Worm (Caenorhabditis elegans): Measurements from ENCODE around the gene col-162.

Gene col-162

DNA sequence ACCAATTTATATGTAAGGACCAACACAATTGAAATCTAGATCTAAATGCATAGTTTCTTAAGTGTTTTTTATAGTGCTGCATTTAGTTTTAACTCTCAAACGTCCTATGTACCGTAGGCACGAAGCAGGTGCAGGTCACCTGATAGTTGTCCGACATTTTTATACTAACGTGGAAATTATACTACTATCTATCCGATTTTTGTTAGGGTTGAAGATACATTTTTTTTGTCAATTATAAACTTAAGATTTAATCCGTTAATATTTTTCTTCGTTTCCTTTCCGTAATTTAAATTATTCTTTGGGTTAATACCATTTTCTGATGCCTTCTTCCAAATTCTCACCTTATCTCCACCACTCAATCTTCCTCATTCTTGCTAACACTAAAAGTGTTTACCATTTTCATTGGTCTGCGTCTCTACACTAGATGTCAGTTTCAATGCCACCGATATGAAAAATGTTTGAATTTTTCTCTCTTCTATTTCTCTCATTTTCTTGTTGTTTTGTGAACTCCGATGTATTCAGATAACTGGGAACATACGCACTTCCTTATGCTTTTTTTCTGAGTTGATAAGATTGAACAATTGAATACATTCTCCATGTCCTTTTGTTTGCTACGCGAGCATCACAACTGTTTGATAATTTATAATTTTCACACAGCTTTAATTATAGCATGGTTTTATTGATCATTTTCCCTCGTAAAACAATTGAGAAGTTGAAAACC lies 3.6 kb downstream of the col-162 start, which contains the start of gene Y2H9A.4:
Gene Y2H9A.4, plus strand, starts transcription at position 671 of the 721 bp plus-strand sequence.
- TF ChIP-seq W03F9.2 (tag; optimal IDR thresholded peaks at IDR 0.05) (no peak), him-1 (tag; optimal IDR thresholded peaks at IDR 0.05) (no peak), dao-5 (tag; optimal IDR thresholded peaks at IDR 0.05) (no peak)

DNA sequence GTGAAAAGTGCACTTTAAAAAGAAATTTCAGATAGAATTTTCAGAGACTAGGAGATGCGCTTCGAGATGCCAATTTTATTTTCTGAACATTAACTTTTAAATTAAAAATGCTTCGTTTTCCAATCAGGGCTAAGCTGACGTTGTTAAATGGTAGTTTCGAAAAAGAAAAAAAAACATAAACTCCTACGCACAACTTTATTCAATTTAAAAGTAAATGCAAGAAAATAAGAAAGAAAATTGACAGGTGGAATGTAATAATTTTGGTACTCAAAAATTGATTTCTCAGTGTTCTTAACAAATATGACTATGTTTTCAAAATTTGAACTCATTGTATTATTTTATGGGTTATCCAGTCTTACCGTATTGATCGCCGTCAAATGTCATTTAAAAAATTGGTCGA lies 11.6 kb downstream of the col-162 start, which contains the start of gene lurp-2:
Gene lurp-2, plus strand, starts transcription at position 301 of the 400 bp plus-strand sequence.
- TF ChIP-seq dao-5 (tag; optimal IDR thresholded peaks at IDR 0.05), result no peak
- no peak for TF ChIP-seq W03F9.2 (tag; optimal IDR thresholded peaks at IDR 0.05)
- no peak for TF ChIP-seq him-1 (tag; optimal IDR thresholded peaks at IDR 0.05)

DNA sequence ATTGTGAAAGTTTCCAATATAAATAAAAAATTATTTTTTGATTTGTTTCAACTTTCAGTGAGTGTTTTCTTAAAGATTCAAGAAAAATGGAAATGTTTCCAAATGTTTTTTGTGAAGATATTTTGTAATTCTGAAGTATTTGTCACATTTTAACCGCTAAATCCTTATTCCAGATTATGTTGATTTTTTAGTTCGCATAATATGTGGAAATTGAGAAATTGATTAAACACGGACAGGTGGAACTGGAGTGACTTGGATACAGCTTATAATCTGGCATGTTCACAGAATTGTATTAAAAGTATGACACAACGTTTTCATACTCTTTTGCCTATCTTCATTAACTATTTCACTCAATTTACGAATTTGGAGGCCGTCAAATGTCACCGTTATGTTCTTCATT lies 13.7 kb downstream of the col-162 start, which contains the start of gene lurp-3:
Gene lurp-3, plus strand, starts transcription at position 301 of the 400 bp plus-strand sequence.
- no peak for TF ChIP-seq W03F9.2 (tag; optimal IDR thresholded peaks at IDR 0.05)
- no peak for TF ChIP-seq him-1 (tag; optimal IDR thresholded peaks at IDR 0.05)
- TF ChIP-seq dao-5 (tag; optimal IDR thresholded peaks at IDR 0.05), result no peak

DNA sequence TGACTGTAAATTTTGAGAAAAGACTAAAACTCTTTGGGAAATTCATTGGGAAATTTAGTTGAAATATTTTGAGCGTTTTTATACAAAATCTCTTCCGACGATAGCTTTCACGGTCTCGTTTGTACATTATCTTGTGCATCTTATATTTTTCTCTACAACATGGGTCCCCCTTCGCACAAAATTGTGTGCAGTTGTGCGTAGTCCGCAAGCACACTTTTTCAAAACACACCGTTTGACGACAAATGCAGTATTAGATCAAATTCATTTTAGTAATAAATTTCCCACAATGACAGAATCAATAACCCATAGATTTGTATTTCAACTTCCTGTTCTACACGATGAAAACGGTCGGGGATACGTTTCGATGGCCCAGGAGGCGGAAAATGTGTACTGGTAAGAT lies 16.1 kb downstream of the col-162 start, which contains the start of gene F25H9.2:
Gene F25H9.2, plus strand, starts transcription at position 226 of the 400 bp plus-strand sequence.
- TF ChIP-seq dao-5 (tag; optimal IDR thresholded peaks at IDR 0.05), result no peak
- TF ChIP-seq him-1 (tag; optimal IDR thresholded peaks at IDR 0.05), result no peak
- no peak for TF ChIP-seq W03F9.2 (tag; optimal IDR thresholded peaks at IDR 0.05)

DNA sequence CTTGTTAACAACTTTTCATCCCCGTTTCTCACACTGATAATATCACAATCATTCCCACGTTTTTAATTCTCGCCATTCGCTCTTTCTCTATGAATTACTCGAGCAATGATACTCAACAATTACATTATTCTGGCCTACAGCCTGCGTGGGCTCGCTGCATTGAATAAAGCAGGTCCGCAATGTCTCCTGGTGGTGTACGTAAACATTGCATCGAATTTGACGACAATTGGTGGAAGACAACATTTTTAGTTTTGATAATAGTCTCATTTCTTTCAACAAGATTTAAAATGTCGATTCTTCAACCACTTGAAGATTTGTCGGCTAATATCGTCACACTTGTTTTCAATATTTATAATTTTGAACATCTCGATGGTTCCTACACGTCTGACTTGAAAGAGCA lies 17.6 kb downstream of the col-162 start, which contains the start of gene bath-39:
Gene bath-39, plus strand, starts transcription at position 137 of the 400 bp plus-strand sequence.
- no peak for TF ChIP-seq dao-5 (tag; optimal IDR thresholded peaks at IDR 0.05)
- TF ChIP-seq him-1 (tag; optimal IDR thresholded peaks at IDR 0.05), result no peak
- no peak for TF ChIP-seq W03F9.2 (tag; optimal IDR thresholded peaks at IDR 0.05)

DNA sequence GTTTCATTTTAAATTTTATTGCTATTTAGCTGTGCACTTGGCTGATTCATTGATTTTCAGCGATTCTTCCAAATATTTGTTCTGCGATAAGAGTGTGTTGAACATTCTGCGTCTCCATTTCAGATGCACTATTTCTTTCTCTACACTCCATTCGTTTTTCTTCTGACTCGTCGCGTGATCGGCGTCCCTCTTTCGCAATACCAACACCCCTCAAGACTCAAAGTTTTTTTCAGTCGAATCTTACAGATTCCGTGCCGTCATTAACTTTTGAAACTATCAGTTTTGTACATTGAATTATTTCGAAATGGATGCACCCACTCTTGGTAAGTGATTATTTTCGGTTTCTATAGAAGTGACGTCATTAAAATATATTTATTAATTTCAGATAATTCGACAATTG lies 21.2 kb downstream of the col-162 start, which contains the start of gene frm-10:
Gene frm-10, plus strand, starts transcription at position 234 of the 400 bp plus-strand sequence.
- TF ChIP-seq W03F9.2 (tag; optimal IDR thresholded peaks at IDR 0.05), result peak; percentile 55
- no peak for TF ChIP-seq him-1 (tag; optimal IDR thresholded peaks at IDR 0.05)

DNA sequence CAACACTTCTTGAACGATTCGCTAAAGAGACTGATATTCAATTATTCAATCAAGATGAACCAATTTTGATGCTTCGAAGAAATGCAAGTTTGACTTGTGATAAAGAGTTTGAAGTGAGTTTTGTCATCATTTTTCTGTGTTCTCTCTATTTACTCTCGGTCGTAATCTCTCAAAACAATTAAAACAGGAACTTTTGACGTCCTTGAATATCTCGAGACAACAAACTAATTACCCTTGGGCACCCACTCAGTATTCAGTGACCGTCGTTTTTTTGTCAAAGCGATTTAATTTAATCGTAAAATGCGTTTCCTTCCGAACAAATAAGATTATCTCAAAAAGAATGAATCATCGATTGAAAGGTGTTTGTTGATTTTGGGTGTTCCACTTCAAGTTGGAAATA lies 22.4 kb downstream of the col-162 start:
- TF ChIP-seq him-1 (tag; optimal IDR thresholded peaks at IDR 0.05) (no peak), W03F9.2 (tag; optimal IDR thresholded peaks at IDR 0.05) (no peak), dao-5 (tag; optimal IDR thresholded peaks at IDR 0.05) (no peak)

DNA sequence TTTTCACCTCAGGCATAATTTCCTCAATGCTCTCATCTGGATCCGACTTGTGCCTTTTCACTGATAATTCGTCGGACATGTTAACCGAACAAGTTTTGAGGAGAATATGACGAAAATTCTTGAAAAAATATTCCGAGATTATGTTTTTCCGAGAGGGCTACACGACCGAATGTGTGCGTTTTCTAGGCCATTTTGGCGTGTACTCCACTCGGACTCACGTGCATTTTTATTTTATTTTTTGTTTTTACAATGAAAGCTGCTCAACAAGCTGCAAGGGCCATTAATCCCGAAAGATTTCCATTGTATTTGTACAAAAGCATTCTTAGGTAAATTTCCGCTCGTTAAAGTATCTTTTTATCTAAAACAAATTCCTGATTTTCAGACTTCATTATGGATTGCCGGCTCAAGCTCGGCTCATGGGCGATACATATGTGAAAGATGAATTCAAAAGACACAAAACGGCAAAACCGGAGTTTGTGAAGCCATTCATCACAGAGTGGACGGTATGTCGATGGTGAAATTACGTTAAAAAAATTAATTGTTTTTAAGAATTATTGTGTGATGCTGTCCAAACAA lies 26.5 kb downstream of the col-162 start, which contains the start of the genes F25H9.6 and F25H9.7:
Gene F25H9.6, minus strand, starts transcription at position 172 of the 576 bp plus-strand sequence.
Gene F25H9.7, plus strand, starts transcription at position 187 of the 576 bp plus-strand sequence.
- TF ChIP-seq him-1 (tag; optimal IDR thresholded peaks at IDR 0.05) (peak; percentile 80), dao-5 (tag; optimal IDR thresholded peaks at IDR 0.05) (no peak), W03F9.2 (tag; optimal IDR thresholded peaks at IDR 0.05) (peak; percentile 73)

DNA sequence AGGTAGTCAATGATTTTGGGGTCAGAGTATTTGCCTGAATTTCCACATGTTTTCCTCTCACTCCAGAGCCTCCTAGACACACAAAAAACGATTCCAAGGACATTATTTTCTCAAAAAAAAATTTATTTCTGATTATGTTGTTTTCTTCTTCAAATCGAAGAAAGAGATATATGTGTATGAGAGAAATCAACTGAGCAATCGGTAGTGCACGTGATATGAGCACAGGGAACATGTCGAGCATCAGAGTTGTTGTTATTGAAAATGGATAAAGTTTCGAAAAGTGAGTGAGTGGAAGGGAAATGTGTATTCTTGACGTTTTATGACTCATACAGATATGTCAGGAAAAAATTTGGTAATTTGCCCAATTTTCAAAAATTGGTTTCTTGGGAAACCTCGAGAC lies 30.3 kb downstream of the col-162 start:
- no peak for TF ChIP-seq dao-5 (tag; optimal IDR thresholded peaks at IDR 0.05)

DNA sequence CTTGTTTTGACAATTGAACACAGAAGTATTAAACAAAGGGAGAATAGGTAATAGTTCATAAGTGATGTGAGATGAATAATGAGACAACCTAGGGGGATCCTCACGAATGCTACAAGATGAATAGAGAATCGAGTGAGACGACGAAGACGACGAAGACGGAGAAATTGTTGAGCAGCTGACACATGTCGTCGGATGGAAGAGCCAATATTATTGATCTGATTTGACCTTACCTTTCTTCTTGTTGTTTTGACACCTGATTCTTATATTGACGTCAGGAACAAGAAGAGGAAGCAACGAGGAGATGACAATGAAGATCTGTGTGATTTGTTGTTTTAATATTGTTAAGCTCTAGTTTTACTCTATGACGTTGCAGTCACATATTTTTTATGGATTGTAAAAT lies 31.7 kb downstream of the col-162 start, which contains the start of gene T10G3.1:
Gene T10G3.1, minus strand, starts transcription at position 213 of the 400 bp plus-strand sequence.
- TF ChIP-seq W03F9.2 (tag; optimal IDR thresholded peaks at IDR 0.05) (no peak), him-1 (tag; optimal IDR thresholded peaks at IDR 0.05) (no peak)

DNA sequence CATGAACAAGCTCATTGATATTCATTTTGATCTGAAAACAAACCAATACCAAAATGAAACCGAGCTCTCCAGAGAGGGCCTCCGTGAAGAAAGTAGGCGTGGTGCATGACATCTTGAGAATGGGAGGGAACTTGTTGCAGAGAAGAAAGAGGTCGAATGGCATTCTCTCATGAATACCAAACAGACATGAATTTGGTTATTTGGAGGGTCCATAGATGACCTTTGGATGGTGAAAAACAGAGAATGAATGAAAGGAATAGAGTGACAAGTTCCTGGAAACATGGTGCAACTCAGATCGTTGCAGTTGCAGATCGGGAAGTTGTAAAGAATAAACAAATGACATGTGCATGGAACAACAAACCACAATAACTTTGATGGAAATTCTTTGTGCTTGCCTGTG lies 34.6 kb downstream of the col-162 start, which contains the start of gene T10G3.8:
Gene T10G3.8, minus strand, starts transcription at position 101 of the 400 bp plus-strand sequence.
- no peak for TF ChIP-seq W03F9.2 (tag; optimal IDR thresholded peaks at IDR 0.05)
- TF ChIP-seq dao-5 (tag; optimal IDR thresholded peaks at IDR 0.05), result no peak
- TF ChIP-seq him-1 (tag; optimal IDR thresholded peaks at IDR 0.05), result no peak

DNA sequence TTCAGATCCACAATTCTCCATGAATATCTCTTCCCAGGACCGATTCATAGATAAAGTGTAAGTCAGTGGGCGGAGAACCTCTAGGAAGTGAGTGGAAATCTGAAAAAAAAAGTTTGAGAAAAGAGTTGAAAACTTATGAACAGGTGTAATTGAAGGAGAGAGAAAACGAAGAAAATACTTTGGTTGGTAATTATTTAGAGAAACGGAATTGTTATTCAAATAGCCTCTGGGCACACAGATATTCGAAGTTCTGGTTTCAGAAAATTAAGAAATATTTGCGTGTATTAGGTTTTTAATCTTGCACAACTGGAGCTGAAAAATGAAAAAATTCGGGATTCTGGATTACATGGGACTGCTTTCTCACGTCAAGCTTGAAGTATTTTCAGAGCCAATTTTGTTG lies 38.0 kb downstream of the col-162 start, which contains the start of gene T10G3.2:
Gene T10G3.2, minus strand, starts transcription at position 101 of the 400 bp plus-strand sequence.
- TF ChIP-seq dao-5 (tag; optimal IDR thresholded peaks at IDR 0.05), result no peak
- no peak for TF ChIP-seq him-1 (tag; optimal IDR thresholded peaks at IDR 0.05)
- no peak for TF ChIP-seq W03F9.2 (tag; optimal IDR thresholded peaks at IDR 0.05)

DNA sequence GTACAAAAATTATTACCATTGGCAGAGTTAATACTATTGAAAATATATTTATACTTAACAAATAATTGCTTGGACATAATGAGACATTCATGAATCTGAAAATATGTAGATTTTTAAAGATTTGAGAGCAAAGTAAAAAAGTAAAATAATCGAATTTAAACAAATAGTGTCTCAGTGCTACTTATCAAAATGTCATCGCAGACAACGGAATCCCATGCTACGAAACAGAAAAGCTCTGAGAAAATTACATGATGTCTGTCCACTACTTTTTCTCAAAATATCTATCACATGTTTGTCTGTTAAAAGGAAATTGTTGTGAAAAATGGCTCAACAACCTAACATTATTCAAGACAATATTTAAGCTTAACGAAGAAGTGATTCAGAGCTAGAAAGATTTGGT lies 42.6 kb downstream of the col-162 start, which contains the start of gene T10G3.4:
Gene T10G3.4, minus strand, starts transcription at position 101 of the 400 bp plus-strand sequence.
- TF ChIP-seq W03F9.2 (tag; optimal IDR thresholded peaks at IDR 0.05) (no peak), dao-5 (tag; optimal IDR thresholded peaks at IDR 0.05) (no peak), him-1 (tag; optimal IDR thresholded peaks at IDR 0.05) (no peak)

DNA sequence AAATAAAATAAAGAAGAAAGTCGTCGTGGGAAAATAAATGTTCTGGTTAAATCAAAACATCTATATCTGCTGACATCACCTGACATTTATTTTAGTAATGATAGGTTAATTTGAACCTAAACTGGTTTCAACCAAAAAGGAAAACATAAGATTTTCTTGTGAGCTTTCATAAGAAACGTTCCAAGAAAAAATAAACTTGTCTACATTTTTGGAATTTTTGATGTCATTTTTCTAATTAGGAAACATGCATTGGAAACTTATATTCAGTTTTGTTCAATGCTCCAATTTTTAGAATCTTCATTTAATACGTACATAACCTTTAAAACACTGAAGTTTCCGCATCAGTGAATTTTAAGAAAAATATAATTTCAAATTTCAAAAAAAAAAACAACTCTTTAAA lies 44.0 kb downstream of the col-162 start:
- no peak for TF ChIP-seq him-1 (tag; optimal IDR thresholded peaks at IDR 0.05)
- TF ChIP-seq dao-5 (tag; optimal IDR thresholded peaks at IDR 0.05), result no peak
- TF ChIP-seq W03F9.2 (tag; optimal IDR thresholded peaks at IDR 0.05), result no peak
